Fruit fly (Drosophila melanogaster) whole organism, wandering third instar larva: ENCODE data around the gene CG31200.

ENCODE experiments used
- Abd-B ChIP-seq: fragments of >200 bp; optimal IDR thresholded peaks from 2 replicates; lab custom pipeline; 2017; ENCODE audit warnings: missing biosample characterization, missing genetic modification characterization
- CG32264 ChIP-seq: fragments of 200-800 bp; sonication (Bioruptor generic); optimal IDR thresholded peaks from 2 replicates; lab custom pipeline; 2016; ENCODE audit warnings: missing biosample characterization, missing genetic modification characterization
- CG9705 ChIP-seq: fragments of 200-800 bp; sonication (Bioruptor generic); optimal IDR thresholded peaks from 2 replicates; lab custom pipeline; 2018; ENCODE audit warnings: missing biosample characterization, mild to moderate bottlenecking, missing genetic modification characterization
- CrebA ChIP-seq: fragments of 200-800 bp; sonication (Bioruptor generic); optimal IDR thresholded peaks from 2 replicates; lab custom pipeline; 2016; ENCODE audit warnings: missing biosample characterization, mild to moderate bottlenecking, missing genetic modification characterization, borderline replicate concordance
- Dfd ChIP-seq: fragments of >200 bp; optimal IDR thresholded peaks from 2 replicates; lab custom pipeline; 2017; ENCODE audit warnings: missing biosample characterization, missing genetic modification characterization
- Dif ChIP-seq: fragments of 200-275, 200-300 bp; sonication (Bioruptor generic); optimal IDR thresholded peaks from 2 replicates; lab custom pipeline; 2018; ENCODE audit warnings: missing biosample characterization, missing genetic modification characterization; ENCODE audit not compliant: partially characterized antibody
- GATAd ChIP-seq: sonication (Bioruptor generic); optimal IDR thresholded peaks from 2 replicates; lab custom pipeline; 2016; ENCODE audit warnings: missing biosample characterization, missing genetic modification characterization
- HLH106 ChIP-seq: fragments of 200-800 bp; optimal IDR thresholded peaks from 3 replicates; lab custom pipeline; 2019; ENCODE audit warnings: missing biosample characterization, mild to moderate bottlenecking, missing genetic modification characterization, moderate library complexity
- Hnf4 ChIP-seq: fragments of 200-800 bp; sonication (Bioruptor generic); optimal IDR thresholded peaks from 2 replicates; lab custom pipeline; 2016; ENCODE audit warnings: missing biosample characterization, mild to moderate bottlenecking, missing genetic modification characterization
- Hr78 ChIP-seq: fragments of >200 bp; optimal IDR thresholded peaks from 2 replicates; lab custom pipeline; 2017; ENCODE audit warnings: missing biosample characterization, missing genetic modification characterization
- Hr83 ChIP-seq: fragments of 200-300 bp; sonication (Bioruptor generic); optimal IDR thresholded peaks from 2 replicates; lab custom pipeline; 2016; ENCODE audit warnings: missing biosample characterization, mild to moderate bottlenecking, missing genetic modification characterization, moderate library complexity; ENCODE audit not compliant: poor library complexity, severe bottlenecking
- Jra ChIP-seq: sonication (Bioruptor generic); optimal IDR thresholded peaks from 2 replicates; lab custom pipeline; 2016; ENCODE audit warnings: missing biosample characterization, missing genetic modification characterization
- Mio ChIP-seq: sonication (Bioruptor generic); optimal IDR thresholded peaks from 2 replicates; lab custom pipeline; 2016; ENCODE audit warnings: missing biosample characterization, missing genetic modification characterization
- Myc ChIP-seq: fragments of >200 bp; optimal IDR thresholded peaks from 2 replicates; lab custom pipeline; 2017
- N ChIP-seq: fragments of >200 bp; optimal IDR thresholded peaks from 2 replicates; lab custom pipeline; 2018; ENCODE audit warnings: missing biosample characterization, missing external identifiers, missing genetic modification characterization
- OdsH ChIP-seq: fragments of 200-800 bp; sonication (Bioruptor generic); optimal IDR thresholded peaks from 2 replicates; lab custom pipeline; 2016; ENCODE audit warnings: missing biosample characterization, mild to moderate bottlenecking, missing genetic modification characterization
- Rel ChIP-seq, 2 experiments: fragments of 200-800 bp; sonication (Bioruptor generic) in 1 of 2; optimal IDR thresholded peaks; 2 replicates in 1 of 2; 3 replicates in 1 of 2; lab custom pipeline; 2016 to 2019; ENCODE audit warnings: mild to moderate bottlenecking in 2 of 2, missing biosample characterization in 2 of 2, missing genetic modification characterization in 2 of 2, moderate library complexity in 1 of 2
- Sp1 ChIP-seq: fragments of 200-800 bp; sonication (Bioruptor generic); optimal IDR thresholded peaks from 3 replicates; lab custom pipeline; 2019; ENCODE audit warnings: missing biosample characterization, mild to moderate bottlenecking, missing genetic modification characterization, moderate library complexity
- Vsx2 ChIP-seq: fragments of 200-300, 225-300 bp; sonication (Bioruptor generic); optimal IDR thresholded peaks from 2 replicates; lab custom pipeline; 2018; ENCODE audit warnings: missing biosample characterization, missing genetic modification characterization; ENCODE audit not compliant: partially characterized antibody
- br ChIP-seq: fragments of 200-800 bp; sonication (Bioruptor generic); optimal IDR thresholded peaks from 2 replicates; lab custom pipeline; 2016; ENCODE audit warnings: missing biosample characterization, missing genetic modification characterization
- brk ChIP-seq: fragments of 200-800 bp; sonication (Bioruptor generic); optimal IDR thresholded peaks from 2 replicates; lab custom pipeline; 2016; ENCODE audit warnings: missing biosample characterization, mild to moderate bottlenecking, missing genetic modification characterization
- dl ChIP-seq, 2 experiments: fragments of 175-275, 200-275 bp in 1 of 2; fragments of 200-275 bp in 1 of 2; sonication (Bioruptor generic); optimal IDR thresholded peaks; lab custom pipeline; 2018; ENCODE audit warnings: mild to moderate bottlenecking in 2 of 2, missing biosample characterization in 2 of 2, missing genetic modification characterization in 2 of 2, moderate library complexity in 2 of 2; ENCODE audit not compliant: partially characterized antibody in 2 of 2, insufficient read depth in 1 of 2
- dmrt93B ChIP-seq: fragments of 200-800 bp; sonication (Bioruptor generic); optimal IDR thresholded peaks from 2 replicates; lab custom pipeline; 2018; ENCODE audit warnings: missing biosample characterization, mild to moderate bottlenecking, missing genetic modification characterization
- dsf ChIP-seq: sonication (Bioruptor generic); optimal IDR thresholded peaks from 2 replicates; lab custom pipeline; 2016; ENCODE audit warnings: missing biosample characterization, missing genetic modification characterization, borderline replicate concordance
- ey ChIP-seq: fragments of 200-800 bp; sonication (Bioruptor generic); optimal IDR thresholded peaks from 2 replicates; lab custom pipeline; 2016; ENCODE audit warnings: missing biosample characterization, missing genetic modification characterization
- foxo ChIP-seq, 2 experiments: fragments of 200-800 bp; sonication (Bioruptor generic); optimal IDR thresholded peaks; 2 replicates in 1 of 2; 3 replicates in 1 of 2; lab custom pipeline; 2016 to 2017; ENCODE audit warnings: missing biosample characterization in 2 of 2, missing genetic modification characterization in 2 of 2
- fru ChIP-seq: fragments of 200-800 bp; sonication (Bioruptor generic); optimal IDR thresholded peaks from 3 replicates; lab custom pipeline; 2016; ENCODE audit warnings: missing biosample characterization, mild to moderate bottlenecking, missing genetic modification characterization
- h ChIP-seq: fragments of 200-800 bp; sonication (Bioruptor generic); optimal IDR thresholded peaks from 3 replicates; lab custom pipeline; 2016; ENCODE audit warnings: missing biosample characterization, mild to moderate bottlenecking, missing genetic modification characterization
- jim ChIP-seq: fragments of 175-275, 200-325 bp; sonication (Bioruptor generic); optimal IDR thresholded peaks from 2 replicates; lab custom pipeline; 2016; ENCODE audit warnings: missing biosample characterization, mild to moderate bottlenecking, missing genetic modification characterization
- lola ChIP-seq: fragments of >200 bp; optimal IDR thresholded peaks from 2 replicates; lab custom pipeline; 2017; ENCODE audit warnings: missing biosample characterization, missing genetic modification characterization
- pan ChIP-seq: fragments of >200 bp; optimal IDR thresholded peaks from 2 replicates; lab custom pipeline; 2017
- psq ChIP-seq: fragments of 200-800 bp; sonication (Bioruptor generic); optimal IDR thresholded peaks from 3 replicates; lab custom pipeline; 2017; ENCODE audit warnings: missing biosample characterization, mild to moderate bottlenecking, missing genetic modification characterization, moderate library complexity
- rgr ChIP-seq: fragments of 200-800 bp; sonication (Bioruptor generic); optimal IDR thresholded peaks from 3 replicates; lab custom pipeline; 2016; ENCODE audit warnings: missing biosample characterization, mild to moderate bottlenecking, missing genetic modification characterization
- sage ChIP-seq: fragments of 200-800 bp; sonication (Bioruptor generic); optimal IDR thresholded peaks from 2 replicates; lab custom pipeline; 2016; ENCODE audit warnings: missing biosample characterization, mild to moderate bottlenecking, missing genetic modification characterization
- sv ChIP-seq: fragments of 200-800 bp; sonication (Bioruptor generic); optimal IDR thresholded peaks from 3 replicates; lab custom pipeline; 2016; ENCODE audit warnings: missing biosample characterization, missing genetic modification characterization
- tai ChIP-seq: sonication (Bioruptor generic); optimal IDR thresholded peaks from 2 replicates; lab custom pipeline; 2016; ENCODE audit warnings: missing biosample characterization, missing genetic modification characterization
- usp ChIP-seq: fragments of >200 bp; optimal IDR thresholded peaks from 2 replicates; lab custom pipeline; 2017; ENCODE audit warnings: missing biosample characterization, missing genetic modification characterization
- woc ChIP-seq: sonication (Bioruptor generic); optimal IDR thresholded peaks from 2 replicates; lab custom pipeline; 2016; ENCODE audit warnings: missing biosample characterization, mild to moderate bottlenecking, missing genetic modification characterization

CG31200 gene

DNA sequence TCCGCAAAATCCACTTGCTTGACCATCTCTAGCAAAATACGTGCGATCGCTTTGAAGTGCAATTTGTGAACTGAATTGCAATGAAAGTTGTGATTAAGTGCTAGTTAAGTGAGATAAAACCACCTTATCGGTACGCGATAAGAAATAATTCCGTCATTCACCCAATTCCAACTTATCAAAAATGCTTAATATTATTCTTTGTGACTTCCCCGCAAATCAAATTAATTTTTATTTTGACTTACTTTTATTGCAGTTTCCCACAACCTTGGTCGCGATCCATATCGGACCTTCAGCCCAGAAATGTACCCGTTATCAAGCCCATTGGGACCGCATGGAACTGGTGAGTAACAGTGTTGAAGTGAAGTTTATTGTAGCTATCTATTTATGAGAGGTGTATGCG, 27.4 kb upstream of the CG31200 start, which contains the start of gene Takl1:
TSS of gene Takl1 (minus strand) at position 59 of the 400 bp plus-strand sequence.
- no peak for TF ChIP-seq OdsH
- no peak for TF ChIP-seq Rel (GFP tag; optimal IDR thresholded peaks at IDR 0.05; lab: Kevin White, UChicago)
- TF ChIP-seq Rel (tag; optimal IDR thresholded peaks at IDR 0.05; lab: Kevin White, UChicago): peak; percentile 97
- no peak for TF ChIP-seq jim (GFP tag; lab: Kevin White, UChicago)

DNA sequence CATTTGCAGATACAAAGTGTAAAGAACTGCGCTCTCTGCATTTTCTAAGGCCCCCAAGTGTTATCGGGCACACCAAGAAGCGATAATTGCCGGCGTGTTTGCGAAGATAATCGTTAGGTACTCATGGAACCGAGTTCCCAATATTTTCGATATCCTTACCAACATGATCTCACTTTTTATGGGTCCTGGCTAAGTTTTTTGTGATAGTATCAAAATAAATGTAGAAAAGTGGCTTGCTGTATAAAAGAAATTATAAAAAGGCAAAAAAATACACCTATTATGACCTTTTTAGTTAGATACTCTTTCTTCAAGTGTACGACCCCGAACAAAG, 21.0 kb upstream of the CG31200 start:
- TF ChIP-seq Hr83 (GFP tag; lab: Kevin White, UChicago): peak; percentile 85
- no peak for TF ChIP-seq psq (GFP tag; lab: Kevin White, UChicago)

DNA sequence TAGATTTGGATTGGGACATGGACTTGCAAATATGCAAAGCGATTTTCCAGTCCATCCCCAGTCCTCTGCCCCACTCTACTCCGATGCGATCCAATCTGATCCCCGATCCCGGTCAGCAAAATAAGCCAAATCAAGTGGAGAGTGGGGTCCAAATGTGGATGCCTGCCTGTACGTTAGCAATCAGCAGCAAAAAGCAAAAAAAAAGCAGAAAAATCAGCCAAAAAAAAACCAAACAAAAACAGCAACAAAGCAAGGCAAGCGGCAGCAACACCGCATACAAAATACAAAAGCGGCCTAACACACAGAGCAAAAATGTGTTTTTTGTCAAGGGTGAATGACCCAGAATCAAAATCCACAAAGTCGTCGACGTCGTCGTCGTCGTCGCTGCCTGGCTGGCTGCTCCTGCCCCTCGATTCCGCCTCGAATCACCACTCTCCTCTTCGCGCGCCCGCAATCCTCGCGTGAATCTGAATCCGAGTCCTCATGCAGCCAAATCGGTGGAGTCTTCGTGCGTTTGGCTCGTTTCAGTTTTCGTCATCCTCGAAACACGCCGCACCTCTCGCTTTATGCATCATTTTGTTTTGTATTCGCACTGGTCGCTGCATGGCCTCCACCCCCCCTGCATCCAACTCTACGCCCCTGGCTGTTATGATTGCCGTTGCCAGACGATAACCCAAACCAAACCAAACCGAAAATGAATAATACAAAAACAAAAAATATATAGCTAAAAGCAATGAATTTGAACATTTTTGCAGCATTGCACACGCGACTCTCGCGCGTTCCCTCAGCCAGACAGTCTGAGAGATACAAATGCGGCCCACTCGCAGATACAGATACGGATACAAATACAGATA, 20.4 kb upstream of the CG31200 start:
- TF ChIP-seq woc (GFP tag; lab: Kevin White, UChicago) (peak; percentile 78), dl (GFP tag; optimal IDR thresholded peaks at IDR 0.05; lab: Kevin White, UChicago; ENCODE audit: insufficient read depth in 1 of 2, partially characterized antibody in 2 of 2) (peak in 1 of 2 experiments; percentile 14), GATAd (GFP tag; lab: Kevin White, UChicago) (no peak), sage (GFP tag; lab: Kevin White, UChicago) (peak; percentile 50), Mio (GFP tag; lab: Kevin White, UChicago) (peak; percentile 50), CrebA (GFP tag; lab: Kevin White, UChicago) (peak; percentile 74), Hr78 (no peak), Dfd (GFP tag; lab: Kevin White, UChicago) (no peak), h (GFP tag; lab: Kevin White, UChicago) (peak; percentile 97), lola (no peak), pan (lab: Kevin White, UChicago) (no peak), Jra (GFP tag; lab: Kevin White, UChicago) (peak; percentile 81), rgr (GFP tag; lab: Kevin White, UChicago) (peak; percentile 88), Dif (GFP tag; lab: Kevin White, UChicago) (peak; percentile 57), HLH106 (peak; percentile 82), Myc (lab: Kevin White, UChicago) (no peak), dsf (no peak), tai (GFP tag; lab: Kevin White, UChicago) (peak; percentile 94), jim (GFP tag; lab: Kevin White, UChicago) (peak; percentile 91), fru (peak; percentile 87), CG32264 (GFP tag; lab: Kevin White, UChicago) (peak; percentile 73), Abd-B (GFP tag; lab: Kevin White, UChicago) (no peak), br (GFP tag; lab: Kevin White, UChicago) (peak; percentile 89), foxo (GFP tag; optimal IDR thresholded peaks at IDR 0.05; lab: Kevin White, UChicago) (peak; percentile 40 to 91), Hnf4 (GFP tag; lab: Kevin White, UChicago) (peak; percentile 85), dmrt93B (GFP tag; lab: Kevin White, UChicago) (peak; percentile 52), CG9705 (peak; percentile 21), Vsx2 (GFP tag; lab: Kevin White, UChicago) (peak; percentile 42), sv (no peak), Rel (GFP tag; optimal IDR thresholded peaks at IDR 0.05; lab: Kevin White, UChicago) (peak; percentile 94), Rel (tag; optimal IDR thresholded peaks at IDR 0.05; lab: Kevin White, UChicago) (peak; percentile 58), psq (GFP tag; lab: Kevin White, UChicago) (peak; percentile 91), usp (GFP tag; lab: Kevin White, UChicago) (no peak), N (GFP tag; lab: Kevin White, UChicago) (no peak), ey (peak; percentile 90), brk (GFP tag; lab: Kevin White, UChicago) (peak; percentile 53), Hr83 (GFP tag; lab: Kevin White, UChicago) (peak; percentile 88), Sp1 (peak; percentile 70), OdsH (peak; percentile 87)
